Worm (Caenorhabditis elegans) whole organism, mixed stage, embryonic: ENCODE data around the gene K11E4.1.

Source experiments
- ceh-83 ChIP-seq: fragments of 200-800 bp; sonication (Bioruptor generic); optimal IDR thresholded peaks from 2 replicates; lab custom pipeline; 2018; ENCODE audit warnings: mild to moderate bottlenecking, missing genetic modification characterization, missing compliant biosample characterization
- cnd-1 ChIP-seq: fragments of 200-800 bp; sonication (Bioruptor generic); optimal IDR thresholded peaks from 2 replicates; lab custom pipeline; 2018; ENCODE audit warnings: mild to moderate bottlenecking, missing genetic modification characterization, missing compliant biosample characterization
- lin-13 ChIP-seq: fragments of 150-350 bp; optimal IDR thresholded peaks from 2 replicates; lab custom pipeline; 2014; ENCODE audit warnings: missing biosample characterization, missing genetic modification characterization
- lsy-2 ChIP-seq: fragments of 150-350 bp; optimal IDR thresholded peaks from 2 replicates; lab custom pipeline; 2014; ENCODE audit warnings: missing biosample characterization, missing genetic modification characterization
- mab-5 ChIP-seq: fragments of 150-350 bp; optimal IDR thresholded peaks from 2 replicates; lab custom pipeline; 2014; ENCODE audit warnings: missing biosample characterization, missing genetic modification characterization
- mep-1 ChIP-seq: fragments of 150-350 bp; optimal IDR thresholded peaks from 2 replicates; lab custom pipeline; 2017; ENCODE audit warnings: missing biosample characterization, missing genetic modification reagents, missing genetic modification characterization, inconsistent platforms
- pha-4 ChIP-seq: fragments of 150-350 bp; optimal IDR thresholded peaks from 2 replicates; lab custom pipeline; 2018; ENCODE audit warnings: missing biosample characterization, missing genetic modification reagents, missing genetic modification characterization
- sptf-1 ChIP-seq: sonication (generic microtip); optimal IDR thresholded peaks from 2 replicates; lab custom pipeline; 2017; ENCODE audit warnings: mild to moderate bottlenecking, missing genetic modification characterization, moderate library complexity, missing compliant biosample characterization
- unc-62 ChIP-seq: fragments of 150-350 bp; optimal IDR thresholded peaks from 2 replicates; lab custom pipeline; 2014; ENCODE audit warnings: missing biosample characterization, missing genetic modification reagents, missing genetic modification characterization
- zip-8 ChIP-seq: fragments of 150-350 bp; optimal IDR thresholded peaks from 2 replicates; lab custom pipeline; 2014; ENCODE audit warnings: missing biosample characterization, missing genetic modification characterization

ce11 chrX:13702923-13703322 lies 11.0 kb upstream of the K11E4.1 start:
- TF ChIP-seq mep-1 (tag; lab: Kevin White, UChicago): no peak
- no peak for TF ChIP-seq mab-5 (tag; lab: Kevin White, UChicago)
- no peak for TF ChIP-seq ceh-83 (GFP tag; lab: Kevin White, UChicago)
- TF ChIP-seq lsy-2 (tag; lab: Kevin White, UChicago): no peak
- TF ChIP-seq cnd-1 (tag; lab: Kevin White, UChicago): no peak
- no peak for TF ChIP-seq zip-8 (tag; lab: Kevin White, UChicago)
- TF ChIP-seq lin-13 (tag; lab: Kevin White, UChicago): no peak
- TF ChIP-seq pha-4 (tag; lab: Kevin White, UChicago): no peak
- no peak for TF ChIP-seq unc-62 (GFP tag; lab: Kevin White, UChicago)
- no peak for TF ChIP-seq sptf-1
